Fruit fly (Drosophila melanogaster): ENCODE data around the gene obst-E.

The obst-E gene

DNA sequence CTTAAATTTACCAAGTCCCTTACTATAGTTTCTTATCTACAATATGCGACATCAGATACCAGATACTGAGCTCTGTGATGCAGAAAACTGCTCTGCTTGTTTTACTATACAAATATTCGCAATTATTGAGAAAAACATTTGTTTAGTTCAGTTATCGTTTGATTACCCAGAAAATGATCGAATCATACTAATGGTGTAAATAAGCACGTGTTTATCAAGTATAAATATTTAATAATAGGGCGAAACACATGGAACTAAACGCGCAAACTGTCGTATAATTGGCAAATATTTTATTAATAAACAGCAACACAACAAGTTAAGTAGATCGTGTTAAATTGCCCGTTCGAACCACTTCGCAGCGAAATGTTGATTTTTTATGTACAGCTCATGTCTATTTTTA lies 32.0 kb upstream of the obst-E start (continued):
- TF ChIP-seq Camta (GFP tag; optimal IDR thresholded peaks at IDR 0.05) (peak; percentile 38), CG3838 (GFP tag; optimal IDR thresholded peaks at IDR 0.05) (peak; percentile 54), ems (GFP tag; optimal IDR thresholded peaks at IDR 0.05) (peak; percentile 5), bcd (GFP tag; optimal IDR thresholded peaks at IDR 0.05) (peak; percentile 41), TFAM (GFP tag; optimal IDR thresholded peaks at IDR 0.05) (no peak), oc (tag; optimal IDR thresholded peaks at IDR 0.05) (no peak), tll (GFP tag; optimal IDR thresholded peaks at IDR 0.05) (no peak), CG12236 (GFP tag; optimal IDR thresholded peaks at IDR 0.05) (peak; percentile 36), D (optimal IDR thresholded peaks at IDR 0.05) (no peak), D (GFP tag; optimal IDR thresholded peaks at IDR 0.05) (no peak), E2f2 (GFP tag; IDR thresholded peaks at IDR 0.05) (0 out of 2 replicates have a peak, but pooled peaks have one; percentile 29), CG18011 (GFP tag; optimal IDR thresholded peaks at IDR 0.05) (peak; percentile 57), sob (GFP tag; IDR thresholded peaks at IDR 0.05) (peak; percentile 80; the same call in 1 of the 2 replicates), CG10654 (GFP tag; optimal IDR thresholded peaks at IDR 0.05) (peak; percentile 26), CG4424 (GFP tag; optimal IDR thresholded peaks at IDR 0.05) (peak; percentile 6), CG6813 (GFP tag; optimal IDR thresholded peaks at IDR 0.05) (peak; percentile 55), zen (tag; optimal IDR thresholded peaks at IDR 0.05) (no peak), CG12071 (GFP tag; optimal IDR thresholded peaks at IDR 0.05) (peak; percentile 60), Hsf (GFP tag; optimal IDR thresholded peaks at IDR 0.05) (peak; percentile 14), CG7928 (GFP tag; optimal IDR thresholded peaks at IDR 0.05) (no peak), CG7556 (GFP tag; optimal IDR thresholded peaks at IDR 0.05) (peak; percentile 37), Xbp1 (GFP tag; optimal IDR thresholded peaks at IDR 0.05) (no peak), CG4854 (GFP tag; optimal IDR thresholded peaks at IDR 0.05) (peak; percentile 67), CG10366 (GFP tag; IDR thresholded peaks at IDR 0.05) (0 out of 2 replicates have a peak, but pooled peaks have one; percentile 8), hkb (optimal IDR thresholded peaks at IDR 0.05) (no peak), hkb (GFP tag; IDR thresholded peaks at IDR 0.05) (0 out of 2 replicates have a peak, but pooled peaks have one; percentile 34), CG18764 (GFP tag; optimal IDR thresholded peaks at IDR 0.05) (peak; percentile 61), CG2875 (GFP tag; optimal IDR thresholded peaks at IDR 0.05) (peak; percentile 15), dysf (GFP tag; IDR thresholded peaks at IDR 0.05) (peak; percentile 65; the same call in 2 of the 3 replicates), CG3407 (GFP tag; optimal IDR thresholded peaks at IDR 0.05) (peak; percentile 37), CG12744 (GFP tag; optimal IDR thresholded peaks at IDR 0.05) (peak; percentile 30), Mad (GFP tag; optimal IDR thresholded peaks at IDR 0.05) (peak; percentile 11), CG10431 (GFP tag; optimal IDR thresholded peaks at IDR 0.05) (no peak), CG18599 (GFP tag; optimal IDR thresholded peaks at IDR 0.05) (peak; percentile 68), ranshi (GFP tag; IDR thresholded peaks at IDR 0.05) (peak; percentile 26; the same call in 1 of the 2 replicates), CG15514 (GFP tag; optimal IDR thresholded peaks at IDR 0.05) (peak; percentile 59), CG12104 (GFP tag; optimal IDR thresholded peaks at IDR 0.05) (peak; percentile 56), Fer1 (GFP tag; optimal IDR thresholded peaks at IDR 0.05) (peak; percentile 60), CG8281 (tag; optimal IDR thresholded peaks at IDR 0.05) (peak; percentile 26), gro (GFP tag; optimal IDR thresholded peaks at IDR 0.05) (peak; percentile 49), corto (GFP tag; optimal IDR thresholded peaks at IDR 0.05) (no peak), Ets65A (GFP tag) (peak; percentile 71), CG17361 (GFP tag; IDR thresholded peaks at IDR 0.05) (peak; percentile 41; the same call in 1 of the 3 replicates), HmgZ (tag; optimal IDR thresholded peaks at IDR 0.05) (peak; percentile 62), Nf-YB (GFP tag; optimal IDR thresholded peaks at IDR 0.05) (peak; percentile 4), gem (tag; optimal IDR thresholded peaks at IDR 0.05) (peak; percentile 76), CG4328 (GFP tag; optimal IDR thresholded peaks at IDR 0.05) (peak; percentile 8), CG17568 (GFP tag; optimal IDR thresholded peaks at IDR 0.05) (peak; percentile 73), twi (tag; optimal IDR thresholded peaks at IDR 0.05) (peak; percentile 1), gce (GFP tag; IDR thresholded peaks at IDR 0.05) (no peak), CG12769 (tag; optimal IDR thresholded peaks at IDR 0.05) (peak; percentile 89)

Measured in whole organism, embryonic.